Worm (Caenorhabditis elegans): ENCODE data around the gene K09C8.2.

The K09C8.2 gene

DNA sequence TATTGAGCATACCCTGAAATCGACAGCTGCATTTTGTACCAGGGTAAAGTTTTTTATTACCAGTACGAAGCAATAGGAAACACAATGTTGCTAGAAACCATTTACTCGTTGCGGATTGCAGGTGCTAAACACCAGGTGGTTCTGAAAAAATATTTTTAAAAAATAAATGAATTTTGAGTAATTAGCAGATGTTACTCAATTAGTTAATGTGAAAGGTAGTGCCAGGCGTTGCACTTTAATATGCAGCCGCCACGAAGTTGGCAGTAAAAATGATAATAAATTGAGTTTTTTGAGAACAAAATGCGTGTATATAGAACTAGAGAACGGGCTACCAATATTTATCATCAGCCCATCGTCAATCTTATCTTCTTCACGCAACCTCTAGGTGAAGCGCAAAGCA is 39.6 kb upstream of the K09C8.2 start, which contains the start of gene nstp-9:
Gene nstp-9, minus strand, starts transcription at position 101 of the 400 bp plus-strand sequence.
- TF ChIP-seq mls-2 (tag; optimal IDR thresholded peaks at IDR 0.05): no peak
- no peak for TF ChIP-seq tbx-8 (GFP tag; optimal IDR thresholded peaks at IDR 0.05)
- no peak for TF ChIP-seq snpc-4 (tag; optimal IDR thresholded peaks at IDR 0.05)
- TF ChIP-seq elt-3 (tag; optimal IDR thresholded peaks at IDR 0.05): no peak
- no peak for TF ChIP-seq unc-39 (tag; optimal IDR thresholded peaks at IDR 0.05)
- no peak for TF ChIP-seq ham-2 (GFP tag; optimal IDR thresholded peaks at IDR 0.05)
- TF ChIP-seq mep-1 (tag; optimal IDR thresholded peaks at IDR 0.05): no peak
- no peak for TF ChIP-seq cnd-1 (tag; optimal IDR thresholded peaks at IDR 0.05)
- TF ChIP-seq nhr-237 (tag; optimal IDR thresholded peaks at IDR 0.05): no peak

DNA sequence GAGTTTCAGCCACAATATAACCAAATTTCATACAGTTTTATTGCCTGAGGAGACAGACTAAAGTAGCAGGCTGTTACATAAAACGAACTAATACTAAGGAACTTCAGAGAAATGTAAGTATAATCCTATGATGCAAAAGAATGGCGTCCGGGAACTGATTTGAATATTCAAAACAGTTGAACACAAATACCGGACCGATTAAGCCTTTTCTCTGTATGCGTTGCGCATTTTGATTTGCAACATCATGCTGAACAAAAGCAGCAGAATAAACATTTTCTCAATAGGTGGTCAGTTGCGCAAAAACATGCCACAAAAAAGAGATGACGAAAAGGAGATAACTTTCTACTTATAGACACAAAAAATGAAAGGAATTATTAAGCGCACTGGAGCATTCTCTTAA is 35.2 kb upstream of the K09C8.2 start:
- TF ChIP-seq nhr-2 (tag; optimal IDR thresholded peaks at IDR 0.05) (no peak), blmp-1 (tag; optimal IDR thresholded peaks at IDR 0.05) (no peak), M03D4.4 (tag; optimal IDR thresholded peaks at IDR 0.05) (no peak), ceh-39 (tag; optimal IDR thresholded peaks at IDR 0.05) (no peak), lin-32 (GFP tag; optimal IDR thresholded peaks at IDR 0.05) (no peak), ces-1 (GFP tag; optimal IDR thresholded peaks at IDR 0.05) (no peak), nhr-12 (tag; optimal IDR thresholded peaks at IDR 0.05) (no peak), mls-2 (tag; optimal IDR thresholded peaks at IDR 0.05) (no peak), sptf-1 (tag; optimal IDR thresholded peaks at IDR 0.05) (no peak), ceh-43 (GFP tag; optimal IDR thresholded peaks at IDR 0.05) (no peak), mab-5 (tag; optimal IDR thresholded peaks at IDR 0.05) (no peak), flh-1 (GFP tag; optimal IDR thresholded peaks at IDR 0.05) (no peak), tbx-8 (GFP tag; optimal IDR thresholded peaks at IDR 0.05) (no peak), hlh-1 (tag; optimal IDR thresholded peaks at IDR 0.05) (no peak), elt-1 (tag; optimal IDR thresholded peaks at IDR 0.05; ENCODE audit: borderline replicate concordance, insufficient read depth) (no peak), nhr-237 (tag; optimal IDR thresholded peaks at IDR 0.05) (no peak), unc-120 (tag; optimal IDR thresholded peaks at IDR 0.05; ENCODE audit: poor library complexity, severe bottlenecking) (no peak)

DNA sequence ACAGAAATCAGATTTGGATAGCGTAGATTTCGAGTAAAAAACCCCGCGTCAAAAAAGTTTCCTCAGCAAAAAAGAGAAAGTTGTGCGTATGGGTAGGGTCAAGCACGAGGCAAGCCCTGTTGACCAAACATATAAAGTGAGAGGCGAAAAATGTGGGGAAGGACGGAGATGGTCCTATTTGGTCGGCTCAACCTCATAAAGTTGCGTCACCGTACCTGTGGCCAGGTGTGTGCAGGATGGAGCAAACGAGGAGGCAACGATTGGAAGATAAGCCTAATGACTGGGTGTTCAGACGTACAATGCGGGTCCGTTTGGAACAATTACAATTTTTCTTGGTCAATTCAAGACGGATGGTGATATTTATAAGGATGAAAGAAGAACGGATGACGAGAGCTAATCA is 32.1 kb upstream of the K09C8.2 start:
- TF ChIP-seq lin-32 (GFP tag; optimal IDR thresholded peaks at IDR 0.05): peak; percentile 68
- peak; percentile 57 for TF ChIP-seq nhr-2 (tag; optimal IDR thresholded peaks at IDR 0.05)
- TF ChIP-seq zip-8 (tag; optimal IDR thresholded peaks at IDR 0.05): peak; percentile 34
- TF ChIP-seq ham-2 (GFP tag; optimal IDR thresholded peaks at IDR 0.05): no peak

DNA sequence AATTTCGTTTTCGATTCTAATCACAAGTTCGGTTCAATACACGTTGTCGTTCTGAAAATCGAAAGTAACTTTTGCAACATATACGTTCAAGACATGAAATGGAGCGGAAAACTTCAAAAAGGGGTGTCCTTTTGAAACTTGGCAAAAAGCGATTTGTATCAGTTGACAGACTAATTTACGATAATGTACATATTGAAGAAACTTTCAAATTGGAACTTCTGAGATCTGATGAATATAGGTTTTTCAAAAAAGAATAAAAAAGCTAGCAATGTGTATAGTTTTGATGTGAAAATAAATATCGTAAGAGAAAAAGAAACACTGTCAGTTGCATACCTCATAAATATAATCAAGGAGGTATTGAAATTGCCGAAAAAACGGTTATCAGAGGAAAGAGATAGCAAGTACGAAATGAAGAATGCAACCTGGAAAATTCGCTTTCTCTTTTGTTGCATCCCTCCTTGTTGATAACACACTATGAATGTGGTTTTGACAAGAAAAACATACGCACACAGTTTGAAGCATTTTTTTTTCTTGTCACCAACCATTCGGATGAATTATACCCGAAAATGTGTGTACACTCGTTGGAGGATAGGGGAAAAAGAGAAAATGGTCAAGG is 30.2 kb upstream of the K09C8.2 start, which contains the start of gene dgn-1:
Gene dgn-1, minus strand, starts transcription at position 51 of the 616 bp plus-strand sequence.
- TF ChIP-seq snpc-4 (tag; optimal IDR thresholded peaks at IDR 0.05) (no peak), cnd-1 (tag; optimal IDR thresholded peaks at IDR 0.05) (no peak), ham-2 (GFP tag; optimal IDR thresholded peaks at IDR 0.05) (no peak), tbx-8 (GFP tag; optimal IDR thresholded peaks at IDR 0.05) (no peak), nhr-28 (tag; optimal IDR thresholded peaks at IDR 0.05) (no peak), lin-13 (tag; optimal IDR thresholded peaks at IDR 0.05) (no peak), bed-3 (GFP tag; optimal IDR thresholded peaks at IDR 0.05) (no peak), ces-1 (GFP tag; optimal IDR thresholded peaks at IDR 0.05) (no peak), drap-1 (GFP tag; optimal IDR thresholded peaks at IDR 0.05) (no peak), unc-39 (tag; optimal IDR thresholded peaks at IDR 0.05) (no peak), unc-62 (GFP tag; optimal IDR thresholded peaks at IDR 0.05) (no peak), blmp-1 (tag; optimal IDR thresholded peaks at IDR 0.05) (no peak), sptf-1 (tag; optimal IDR thresholded peaks at IDR 0.05) (no peak), sem-2 (GFP tag; optimal IDR thresholded peaks at IDR 0.05) (no peak), lsy-2 (tag; optimal IDR thresholded peaks at IDR 0.05) (no peak)

DNA sequence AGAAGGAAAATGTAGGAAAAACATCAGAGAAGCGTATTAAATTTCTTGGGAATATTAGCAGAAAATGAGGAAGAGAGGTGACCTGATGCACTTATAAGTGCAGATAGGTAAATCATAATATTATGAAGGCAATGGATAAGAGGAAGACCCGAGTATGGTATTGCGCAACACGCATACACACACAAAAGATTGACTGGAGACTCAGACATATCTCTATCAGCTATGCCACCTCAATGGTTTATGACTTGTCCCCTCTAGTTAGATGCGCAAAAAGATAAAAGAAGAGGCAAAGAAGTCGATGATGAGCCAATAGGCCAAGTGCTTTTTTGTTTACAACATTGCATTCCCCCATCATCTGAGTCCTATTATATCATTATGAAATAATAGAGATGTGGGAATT is 27.1 kb upstream of the K09C8.2 start:
- TF ChIP-seq ceh-43 (GFP tag; optimal IDR thresholded peaks at IDR 0.05) (no peak), unc-120 (tag; optimal IDR thresholded peaks at IDR 0.05; ENCODE audit: poor library complexity, severe bottlenecking) (no peak), flh-1 (GFP tag; optimal IDR thresholded peaks at IDR 0.05) (no peak), ceh-83 (GFP tag; optimal IDR thresholded peaks at IDR 0.05) (no peak), ham-2 (GFP tag; optimal IDR thresholded peaks at IDR 0.05) (peak; percentile 32), elt-1 (tag; optimal IDR thresholded peaks at IDR 0.05; ENCODE audit: borderline replicate concordance, insufficient read depth) (peak; percentile 91), sem-2 (GFP tag; optimal IDR thresholded peaks at IDR 0.05) (no peak), unc-62 (GFP tag; optimal IDR thresholded peaks at IDR 0.05) (peak; percentile 66), zip-8 (tag; optimal IDR thresholded peaks at IDR 0.05) (peak; percentile 88), ceh-39 (tag; optimal IDR thresholded peaks at IDR 0.05) (no peak), ztf-11 (tag; optimal IDR thresholded peaks at IDR 0.05) (no peak), hlh-1 (tag; optimal IDR thresholded peaks at IDR 0.05) (no peak), tbx-8 (GFP tag; optimal IDR thresholded peaks at IDR 0.05) (no peak), mls-2 (tag; optimal IDR thresholded peaks at IDR 0.05) (no peak), nhr-2 (tag; optimal IDR thresholded peaks at IDR 0.05) (peak; percentile 86)
